Worm (Caenorhabditis elegans): ENCODE data around the gene fmo-2.

DNA sequence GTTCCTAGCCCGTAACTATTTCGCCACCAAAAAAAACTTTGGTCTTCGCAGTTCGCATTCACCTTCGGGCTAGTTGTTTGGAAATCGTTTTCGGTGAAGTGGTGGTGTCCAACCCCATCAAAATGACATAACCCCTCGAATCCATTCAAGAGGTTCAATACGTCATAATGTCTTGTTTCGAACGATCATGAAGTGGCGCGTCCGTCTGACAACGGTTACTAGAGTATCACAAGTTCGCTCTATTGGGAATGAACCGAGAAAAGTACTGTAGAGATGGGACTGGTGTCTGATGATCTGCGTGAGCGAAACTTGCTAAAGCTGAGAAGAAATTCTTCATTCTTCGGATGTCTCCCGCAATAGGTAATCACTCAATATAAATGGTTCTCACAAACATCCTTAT is 45.4 kb downstream of the fmo-2 start, which contains the start of gene ZC168.2:
- TF ChIP-seq snpc-4 (tag; optimal IDR thresholded peaks at IDR 0.05) (no peak), lsy-2 (tag; optimal IDR thresholded peaks at IDR 0.05) (no peak), unc-120 (tag; optimal IDR thresholded peaks at IDR 0.05; ENCODE audit: poor library complexity, severe bottlenecking) (no peak), unc-62 (GFP tag; optimal IDR thresholded peaks at IDR 0.05) (no peak), pha-4 (tag; optimal IDR thresholded peaks at IDR 0.05) (no peak)
